Worm (Caenorhabditis elegans) whole organism, L4/young adult: Measurements from ENCODE around the gene F53H4.6.

Experiments used
- dao-5 ChIP-seq: sonication (generic microtip); optimal IDR thresholded peaks from 2 replicates; lab custom pipeline; 2016; ENCODE audit warnings: missing genotype, missing genetic modification characterization, moderate library complexity, missing compliant biosample characterization
- him-1 ChIP-seq: sonication (generic microtip); optimal IDR thresholded peaks from 2 replicates; lab custom pipeline; 2016; ENCODE audit warnings: missing genotype, missing genetic modification reagents, missing genetic modification characterization, missing compliant biosample characterization

DNA sequence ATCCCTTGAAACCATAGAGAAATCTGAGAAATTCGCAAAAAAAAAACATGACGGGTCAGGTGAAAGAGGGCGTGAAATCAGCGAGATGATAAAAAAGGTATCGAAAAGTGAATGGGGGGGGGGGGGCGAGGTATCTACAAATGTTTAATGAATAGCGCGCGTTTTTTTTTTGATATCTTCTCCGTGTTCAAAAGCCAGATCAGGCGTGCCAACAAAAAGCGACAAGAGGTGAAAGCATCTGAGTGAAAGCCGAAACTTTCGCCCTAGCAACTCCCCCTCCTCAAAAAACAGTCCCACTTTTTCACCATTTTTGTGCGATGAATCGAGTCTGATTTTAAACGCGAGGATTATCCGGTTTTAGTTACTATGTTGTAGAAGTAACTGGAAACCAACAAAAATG lies 27.6 kb upstream of the F53H4.6 start:
- TF ChIP-seq dao-5 (tag; lab: Kevin White, UChicago) = no peak
- no peak for TF ChIP-seq him-1 (tag; lab: Kevin White, UChicago)
